Fruit fly (Drosophila melanogaster) ovary, adult (tissue): ENCODE data around the gene ATPsyngamma.

ENCODE experiments used
- CG17801 ChIP-seq: fragments of 200-800 bp; optimal IDR thresholded peaks from 2 replicates; lab custom pipeline; 2019; ENCODE audit warnings: missing biosample characterization, mild to moderate bottlenecking, missing genetic modification characterization, moderate library complexity; ENCODE audit not compliant: partially characterized antibody

Gene ATPsyngamma

DNA sequence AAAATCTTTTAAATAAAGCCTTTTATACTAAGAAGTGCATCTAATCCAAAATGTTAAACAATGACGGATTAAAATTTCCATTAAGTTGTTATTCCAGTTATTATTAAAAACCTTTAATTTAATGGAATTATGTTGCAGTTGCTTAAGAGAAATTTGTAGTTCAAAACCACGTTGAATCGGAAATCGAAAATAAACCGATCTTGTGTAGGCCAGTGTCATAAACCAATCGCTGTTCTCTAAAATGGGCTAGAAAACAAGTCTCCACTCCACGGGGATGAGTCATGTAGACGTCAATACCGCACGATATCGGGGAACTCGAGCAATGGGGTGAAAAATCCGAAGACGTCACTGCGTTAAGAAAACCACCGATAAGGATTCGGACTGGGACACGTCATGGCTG is 12.6 kb upstream of the ATPsyngamma start:
- TF ChIP-seq CG17801 (GFP tag; lab: Kevin White, UChicago) = no peak

DNA sequence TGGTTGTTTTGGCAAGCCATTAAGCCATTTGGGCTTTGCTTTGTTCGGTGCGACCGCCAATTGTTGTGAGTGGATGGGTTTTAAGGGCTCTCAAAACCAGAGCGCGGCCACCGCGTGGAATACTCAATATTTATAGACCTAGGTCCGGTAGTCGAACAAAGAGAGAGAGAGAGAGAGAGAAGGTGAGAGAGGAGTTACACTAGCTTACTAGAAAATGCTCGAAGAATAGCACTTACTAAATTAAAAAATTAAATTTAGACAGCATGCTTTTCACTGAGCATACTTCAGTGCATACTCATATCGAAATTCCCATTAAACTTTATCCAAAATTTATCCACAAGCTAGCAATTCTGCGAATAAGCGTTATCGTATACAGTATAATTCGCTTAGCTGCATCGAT is 11.1 kb upstream of the ATPsyngamma start:
- TF ChIP-seq CG17801 (GFP tag; lab: Kevin White, UChicago) = no peak

DNA sequence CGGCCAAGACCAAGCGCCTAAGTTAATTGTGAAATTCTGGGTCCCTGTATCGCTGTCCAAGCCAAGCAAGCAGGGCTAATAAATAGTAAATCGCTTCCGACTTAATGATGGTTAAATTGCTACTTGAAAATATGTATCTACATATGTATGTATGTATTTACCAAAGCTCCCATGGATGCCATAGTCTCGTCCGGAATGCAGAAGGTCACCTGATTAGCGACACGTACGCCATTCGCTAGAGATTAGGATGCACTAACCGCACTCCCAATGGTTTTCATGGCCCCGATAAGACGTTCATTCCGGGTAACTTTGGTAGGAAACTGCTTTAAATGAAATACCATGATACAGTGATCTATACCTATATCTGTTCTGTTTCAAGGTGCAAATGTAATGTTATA is 9.8 kb upstream of the ATPsyngamma start:
- TF ChIP-seq CG17801 (GFP tag; lab: Kevin White, UChicago) = no peak

DNA sequence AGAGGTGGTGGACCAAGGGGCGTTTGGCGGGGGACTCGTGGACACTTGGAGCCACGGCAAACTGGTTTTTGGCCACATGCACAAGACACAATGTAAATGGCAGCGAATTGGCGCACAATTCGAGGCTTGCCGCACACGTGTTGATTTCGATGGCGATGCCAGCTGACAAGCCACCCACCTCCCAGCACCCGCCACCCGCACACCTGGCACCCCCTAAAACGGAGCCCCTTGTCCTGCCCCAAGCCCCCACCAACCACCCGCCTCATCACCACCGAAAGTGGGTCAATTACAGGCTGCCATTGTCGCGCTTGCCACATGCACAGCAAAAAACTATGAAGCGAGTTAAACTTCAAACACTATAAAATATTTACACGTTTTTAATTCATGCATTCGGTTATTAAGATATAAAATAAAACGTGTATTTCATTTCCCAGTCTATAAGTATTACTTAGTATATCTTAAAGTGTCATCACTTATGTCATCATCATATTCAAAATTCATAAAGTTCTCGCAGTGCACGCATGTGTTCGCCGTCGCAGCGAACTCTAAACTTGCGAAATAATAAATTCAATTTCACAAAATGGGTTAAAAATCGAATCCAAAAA is 9.3 kb upstream of the ATPsyngamma start:
- TF ChIP-seq CG17801 (GFP tag; lab: Kevin White, UChicago) = no peak

DNA sequence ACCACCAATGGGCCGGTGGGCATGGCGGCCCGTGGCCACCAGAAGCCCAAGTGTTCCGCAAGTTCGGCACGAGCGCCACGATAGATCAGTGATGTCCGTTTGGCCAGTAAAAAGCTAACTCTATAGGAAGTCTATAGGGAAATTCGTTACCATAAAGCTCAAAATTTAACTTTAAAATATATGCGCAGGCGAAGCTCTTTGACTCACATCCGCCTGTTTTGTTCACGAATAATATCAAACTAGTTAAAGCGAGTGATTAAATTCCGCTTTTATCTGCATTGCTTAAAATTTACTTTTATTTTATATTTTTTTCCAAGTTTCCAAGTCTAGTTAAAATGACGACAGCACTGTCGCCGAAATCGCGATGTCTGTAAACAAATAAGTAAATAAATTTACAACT is 8.7 kb upstream of the ATPsyngamma start:
- TF ChIP-seq CG17801 (GFP tag; lab: Kevin White, UChicago) = no peak

DNA sequence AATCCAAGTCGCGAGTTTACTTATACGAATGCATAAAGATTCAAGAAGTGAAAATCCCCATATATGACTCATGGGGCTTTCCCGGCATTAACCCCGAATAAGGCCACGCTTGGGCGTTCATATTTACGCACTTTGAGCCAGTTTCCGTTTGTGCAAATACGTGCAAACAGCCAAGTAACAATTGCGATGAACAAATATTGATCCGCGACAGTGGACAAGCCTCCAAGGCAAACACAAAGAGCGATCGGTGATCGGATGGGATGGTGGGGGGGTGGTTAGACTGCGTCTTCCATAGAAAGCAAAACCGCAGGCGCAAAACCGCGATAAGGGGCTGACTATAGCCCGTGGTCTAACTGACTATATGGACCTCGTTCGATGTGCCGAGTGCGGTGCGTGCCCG is 8.3 kb upstream of the ATPsyngamma start:
- no peak for TF ChIP-seq CG17801 (GFP tag; lab: Kevin White, UChicago)

DNA sequence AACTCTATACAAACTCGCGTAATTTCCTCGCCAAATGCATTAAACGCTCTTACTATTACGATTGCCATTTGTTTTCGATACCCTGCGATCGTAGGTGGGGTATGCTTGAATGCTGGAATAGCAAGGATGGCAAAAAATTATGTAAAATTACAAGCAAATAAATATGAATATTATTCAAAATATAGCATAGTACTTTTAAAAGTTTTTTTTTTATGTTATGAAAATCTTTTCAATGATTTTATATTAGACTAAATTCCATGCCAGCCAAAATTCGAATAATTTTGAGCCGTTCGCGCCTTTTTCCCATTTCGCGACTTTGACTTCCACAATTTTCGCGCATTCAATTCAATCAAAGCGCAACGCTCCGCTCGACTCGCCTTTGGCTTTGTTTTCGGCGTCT is 7.2 kb upstream of the ATPsyngamma start:
- TF ChIP-seq CG17801 (GFP tag; lab: Kevin White, UChicago) = no peak

DNA sequence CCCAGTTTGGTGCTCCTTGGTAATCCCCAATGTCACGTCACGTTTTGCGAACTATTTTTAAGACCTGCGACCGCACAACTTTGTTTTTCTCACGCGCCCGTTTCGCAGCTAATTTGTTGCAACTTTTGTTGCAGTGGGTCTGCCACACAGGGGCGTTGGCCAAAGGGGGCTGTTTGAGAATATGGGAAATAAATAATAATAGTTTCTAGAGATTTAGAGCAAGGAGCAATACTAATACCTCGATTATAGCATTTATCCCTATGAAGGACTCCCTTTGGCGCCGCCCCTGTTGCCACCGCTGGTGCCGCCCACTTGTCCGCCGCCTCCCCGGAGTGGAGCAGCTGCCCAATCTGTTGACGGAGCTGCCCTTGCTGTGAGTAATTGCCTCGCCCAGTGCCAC is 6.3 kb upstream of the ATPsyngamma start:
- no peak for TF ChIP-seq CG17801 (GFP tag; lab: Kevin White, UChicago)

DNA sequence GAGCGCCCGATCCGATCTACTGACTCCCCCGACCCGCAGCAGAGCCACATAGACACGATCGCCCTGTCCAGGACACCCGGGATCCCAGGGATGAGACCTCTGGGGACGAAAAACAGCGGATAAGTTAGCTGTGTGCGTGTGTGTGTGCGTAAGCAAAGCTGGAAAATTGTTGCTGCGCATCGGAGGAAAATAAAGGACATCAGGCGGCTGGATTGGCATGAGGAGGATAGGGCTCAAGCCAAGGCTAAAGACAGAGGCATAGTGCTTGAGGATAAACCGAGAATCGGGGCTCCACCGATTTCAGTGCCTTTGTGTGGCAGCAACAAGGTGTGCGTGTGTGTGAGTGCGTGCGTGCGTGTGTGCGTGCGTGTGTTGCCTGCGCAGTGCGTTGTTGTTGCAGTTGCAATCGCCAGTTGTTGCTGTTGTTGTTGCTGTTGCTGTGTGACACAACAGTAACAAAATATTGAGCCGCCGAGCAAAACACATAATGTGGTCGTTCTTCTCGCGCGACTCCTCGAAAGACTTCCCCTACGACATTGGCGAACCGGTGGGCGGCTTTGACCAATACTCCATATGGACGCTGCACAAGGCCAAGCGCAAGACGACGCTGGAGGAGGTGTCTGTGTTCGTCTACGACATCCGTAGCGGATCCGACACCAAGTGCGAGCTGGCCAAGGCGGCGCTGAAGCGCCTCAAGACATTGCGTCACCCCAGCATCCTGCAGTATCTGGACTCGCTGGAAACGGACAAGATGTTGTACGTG is 522 bp upstream of the ATPsyngamma start:
- no peak for TF ChIP-seq CG17801 (GFP tag; lab: Kevin White, UChicago)

DNA sequence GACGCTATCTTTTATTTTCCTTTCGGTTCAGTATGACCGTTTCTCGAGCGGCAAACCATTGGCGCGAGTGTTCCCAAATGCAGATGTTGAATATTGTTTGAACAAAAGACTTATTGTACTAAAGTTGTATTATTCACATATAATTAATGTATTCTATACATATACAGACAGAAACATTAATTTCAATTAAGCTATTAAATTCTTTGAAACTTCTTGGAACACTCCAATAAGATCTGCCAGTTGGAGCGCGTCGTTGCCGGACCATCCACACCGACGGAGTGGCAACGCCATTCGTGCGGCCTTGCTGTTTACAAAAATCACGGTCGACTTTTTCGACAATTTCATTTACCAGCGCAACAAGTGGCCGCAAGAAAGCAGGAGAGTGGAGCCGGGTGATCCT is 3.9 kb downstream of the ATPsyngamma start, which contains the start of the genes Wdr24 and IntS11:
Gene Wdr24 (minus strand): TSS at position 37 of the 400 bp plus-strand sequence.
Gene IntS11 (plus strand): TSS at position 282 of the 400 bp plus-strand sequence.
- peak; percentile 89 for TF ChIP-seq CG17801 (GFP tag; lab: Kevin White, UChicago)

DNA sequence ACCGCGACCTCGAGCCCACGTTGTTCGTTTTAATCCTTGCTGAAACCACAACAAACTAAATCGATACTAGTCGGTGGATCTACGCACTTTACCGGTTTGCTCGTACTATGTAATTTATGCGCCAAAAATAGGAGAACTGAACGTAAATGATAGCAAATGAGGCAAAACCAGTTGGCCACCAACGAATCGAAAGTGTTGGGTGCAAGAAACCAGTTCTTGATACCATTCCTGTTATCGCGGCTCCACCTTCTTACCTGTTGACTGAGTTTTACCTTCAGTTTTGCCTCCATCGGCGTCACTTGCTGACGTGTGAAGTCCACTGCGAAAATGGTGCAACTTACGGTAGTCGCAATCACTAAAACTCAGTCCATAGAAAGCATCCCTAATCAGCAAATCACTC is 8.9 kb downstream of the ATPsyngamma start:
- no peak for TF ChIP-seq CG17801 (GFP tag; lab: Kevin White, UChicago)

DNA sequence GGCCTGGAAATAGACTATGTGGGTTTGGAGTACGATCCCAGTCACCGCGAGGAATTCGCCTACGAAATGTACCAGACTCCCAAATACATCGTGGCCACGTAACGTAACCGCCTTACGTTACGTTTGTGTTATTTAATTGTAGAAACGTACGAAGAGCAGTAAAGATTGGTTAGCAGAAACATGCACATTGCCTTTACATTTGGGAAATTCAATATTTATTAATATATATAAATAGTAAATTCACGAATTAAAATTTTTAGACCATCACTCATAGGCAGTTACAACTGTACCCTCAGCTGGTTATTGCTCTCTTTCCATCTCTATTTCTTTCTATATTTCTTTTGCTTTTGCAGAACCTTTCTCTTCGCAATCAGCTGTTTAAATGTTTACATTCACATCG is 11.1 kb downstream of the ATPsyngamma start, which contains the start of gene Gnpnat:
Gene Gnpnat (plus strand): TSS at position 385 of the 400 bp plus-strand sequence.
- peak; percentile 64 for TF ChIP-seq CG17801 (GFP tag; lab: Kevin White, UChicago)

DNA sequence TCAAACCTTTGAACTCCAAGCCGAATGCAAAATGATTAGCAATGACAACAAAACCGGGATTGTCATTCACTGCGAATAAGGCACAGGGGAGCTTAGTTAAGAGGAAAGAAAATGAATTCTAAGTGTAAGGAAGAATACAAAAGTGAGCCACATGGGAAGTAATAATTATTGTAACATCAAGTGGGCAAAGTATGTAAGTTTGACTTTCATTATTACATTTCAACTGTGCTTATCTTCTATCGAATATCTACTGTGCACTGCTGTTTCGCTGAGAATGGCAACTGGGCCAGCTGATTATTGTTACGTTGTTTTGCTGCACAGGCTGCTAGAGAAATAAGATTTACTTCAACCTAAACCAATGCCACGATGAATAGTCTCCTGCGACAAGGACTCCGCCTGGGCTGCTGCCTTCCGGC is 12.3 kb downstream of the ATPsyngamma start, which contains the start of the genes CG7601 and CIA30:
Gene CG7601 (minus strand): TSS at position 68 of the 416 bp plus-strand sequence.
Gene CIA30 (plus strand): TSS at position 288 of the 416 bp plus-strand sequence.
- peak; percentile 97 for TF ChIP-seq CG17801 (GFP tag; lab: Kevin White, UChicago)

DNA sequence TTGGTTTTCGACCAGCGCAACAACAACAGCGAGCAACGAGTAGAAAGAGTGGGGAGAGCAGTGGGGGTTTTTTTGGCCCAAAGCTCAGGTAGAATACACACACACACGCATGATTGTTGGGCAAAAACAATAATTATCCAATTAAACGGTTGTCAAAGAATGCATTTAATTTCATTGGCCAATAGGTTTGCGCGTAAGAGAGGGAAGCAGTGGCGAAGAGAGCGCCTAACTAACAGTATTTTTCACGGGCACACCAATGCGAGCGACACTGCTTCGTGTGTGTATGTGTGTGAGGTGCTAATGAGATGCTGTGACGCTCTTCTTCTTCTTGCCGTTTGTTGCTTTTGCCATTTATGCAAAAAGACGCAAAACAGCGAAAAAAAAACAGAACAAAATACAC is 22.7 kb downstream of the ATPsyngamma start:
- no peak for TF ChIP-seq CG17801 (GFP tag; lab: Kevin White, UChicago)

DNA sequence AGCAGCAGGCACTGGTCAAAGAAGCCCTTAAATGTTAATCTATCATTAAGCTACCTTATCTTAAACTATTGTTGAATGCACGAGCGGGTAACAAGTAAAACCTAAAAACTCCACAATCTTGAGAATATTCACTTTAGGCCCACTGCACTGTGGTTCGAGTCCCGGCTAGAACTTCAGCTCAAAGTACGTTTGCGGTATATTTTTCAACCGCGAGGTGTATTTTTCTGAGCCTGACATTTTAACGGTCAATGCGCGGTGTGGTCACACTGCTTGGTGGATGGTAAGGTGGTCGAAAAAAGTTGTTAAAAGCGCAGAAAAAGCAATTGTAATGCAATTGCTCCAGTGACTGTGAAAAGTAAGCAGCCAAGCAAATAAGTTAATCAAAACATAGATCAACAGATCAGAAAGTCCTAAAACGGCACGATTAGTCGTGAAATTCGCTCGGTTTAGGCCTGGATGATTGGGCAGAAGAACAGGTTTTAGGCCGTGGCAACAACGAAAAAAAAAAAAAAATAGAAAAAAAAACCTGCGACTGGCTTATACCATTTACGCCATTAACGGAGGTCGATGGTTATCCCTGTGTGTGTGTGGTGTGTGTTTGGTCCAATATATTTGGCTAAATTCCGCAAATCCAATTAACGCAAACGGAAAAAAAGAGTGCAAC is 23.3 kb downstream of the ATPsyngamma start, which contains the start of gene Kul:
Gene Kul (plus strand): TSS at position 254 of the 664 bp plus-strand sequence.
- TF ChIP-seq CG17801 (GFP tag; lab: Kevin White, UChicago) = peak; percentile 5
